Worm (Caenorhabditis elegans) whole organism, L1 larva: ENCODE results near the gene C50F4.9.

Experiments used
- C04F5.9 ChIP-seq: sonication (generic microtip); optimal IDR thresholded peaks from 2 replicates; lab custom pipeline; 2016; ENCODE audit warnings: missing genetic modification characterization, missing compliant biosample characterization
- C34B4.2 ChIP-seq: sonication (generic microtip); optimal IDR thresholded peaks from 2 replicates; lab custom pipeline; 2017; ENCODE audit warnings: mild to moderate bottlenecking, missing genetic modification characterization, missing compliant biosample characterization
- F16B12.6 ChIP-seq: fragments of 150-350 bp; optimal IDR thresholded peaks from 2 replicates; lab custom pipeline; 2014; ENCODE audit warnings: missing biosample characterization, missing genetic modification characterization
- aly-2 ChIP-seq: fragments of 150-350 bp; optimal IDR thresholded peaks from 2 replicates; lab custom pipeline; 2014; ENCODE audit warnings: missing biosample characterization, missing genetic modification characterization
- ama-1 ChIP-seq: fragments of 150-350 bp; optimal IDR thresholded peaks from 2 replicates; lab custom pipeline; 2014
- blmp-1 ChIP-seq: fragments of 150-350 bp; optimal IDR thresholded peaks from 2 replicates; lab custom pipeline; 2014; ENCODE audit warnings: missing biosample characterization, missing genetic modification characterization
- ceh-8 ChIP-seq: fragments of 200-800 bp; sonication (Bioruptor generic); optimal IDR thresholded peaks from 2 replicates; lab custom pipeline; 2018; ENCODE audit warnings: mild to moderate bottlenecking, missing genetic modification characterization, moderate library complexity, missing compliant biosample characterization
- ceh-82 ChIP-seq, 3 experiments: fragments of 150-350 bp in 1 of 3; sonication (generic microtip) in 2 of 3; optimal IDR thresholded peaks; 2 replicates each; lab custom pipeline; 2014 to 2017; ENCODE audit warnings: missing biosample characterization in 3 of 3, missing genetic modification characterization in 3 of 3
- ceh-88 ChIP-seq: fragments of 200-800 bp; sonication (Bioruptor generic); IDR thresholded peaks from 2 replicates; pipeline ENCODE4 v1.3.6; 2022; ENCODE audit warnings: missing genetic modification characterization, missing compliant biosample characterization
- dpl-1 ChIP-seq, 3 experiments: fragments of 150-350 bp in 2 of 3; sonication (generic microtip) in 1 of 3; optimal IDR thresholded peaks; 2 replicates each; lab custom pipeline; 2014 to 2017; ENCODE audit warnings: missing biosample characterization in 3 of 3, missing genetic modification characterization in 3 of 3, missing genetic modification reagents in 3 of 3
- dsc-1 ChIP-seq: sonication (generic microtip); optimal IDR thresholded peaks from 2 replicates; lab custom pipeline; 2016; ENCODE audit warnings: mild to moderate bottlenecking, missing genetic modification characterization, missing compliant biosample characterization
- efl-1 ChIP-seq, 4 experiments: fragments of 150-350 bp; optimal IDR thresholded peaks in 3 of 4; peaks in 1 of 4; 1 replicate in 1 of 4; 2 replicates in 3 of 4; lab custom pipeline; 2014; ENCODE audit warnings: missing biosample characterization in 2 of 4, missing genetic modification characterization in 2 of 4, missing genetic modification reagents in 2 of 4
- egl-13 ChIP-seq: sonication (generic microtip); optimal IDR thresholded peaks from 2 replicates; lab custom pipeline; 2016; ENCODE audit warnings: missing genotype, missing genetic modification reagents, missing genetic modification characterization, missing compliant biosample characterization
- egl-27 ChIP-seq, 2 experiments: fragments of 150-350 bp in 1 of 2; sonication (generic microtip); optimal IDR thresholded peaks; 3 replicates each; lab custom pipeline; 2017 to 2018; ENCODE audit warnings: missing biosample characterization in 2 of 2, missing genetic modification characterization in 2 of 2, missing genetic modification reagents in 2 of 2
- elt-2 ChIP-seq: sonication (generic microtip); optimal IDR thresholded peaks from 2 replicates; lab custom pipeline; 2016; ENCODE audit warnings: missing genetic modification characterization, mild to moderate bottlenecking, inconsistent platforms, missing compliant biosample characterization, missing genetic modification reagents
- fkh-10 ChIP-seq: sonication (generic microtip); optimal IDR thresholded peaks from 2 replicates; lab custom pipeline; 2017; ENCODE audit warnings: missing biosample characterization, missing genetic modification reagents, missing genetic modification characterization
- fkh-4 ChIP-seq: sonication (generic microtip); optimal IDR thresholded peaks from 2 replicates; lab custom pipeline; 2016; ENCODE audit warnings: missing compliant biosample characterization, missing genetic modification characterization, borderline replicate concordance
- fkh-8 ChIP-seq: sonication (generic microtip); optimal IDR thresholded peaks from 2 replicates; lab custom pipeline; 2016; ENCODE audit warnings: mild to moderate bottlenecking, missing genetic modification characterization, missing compliant biosample characterization
- grh-1 ChIP-seq: fragments of 200-800 bp; sonication (Bioruptor generic); IDR thresholded peaks from 2 replicates; pipeline ENCODE4 v1.3.6; 2022; ENCODE audit warnings: missing genetic modification reagents, missing genetic modification characterization, missing compliant biosample characterization
- hlh-4 ChIP-seq: sonication (generic microtip); optimal IDR thresholded peaks from 2 replicates; lab custom pipeline; 2016; ENCODE audit warnings: mild to moderate bottlenecking, missing genetic modification characterization, missing compliant biosample characterization
- hpl-2 ChIP-seq: fragments of 150-350 bp; optimal IDR thresholded peaks from 2 replicates; lab custom pipeline; 2014; ENCODE audit warnings: missing biosample characterization, missing genetic modification reagents, missing genetic modification characterization
- irx-1 ChIP-seq: sonication (generic microtip); optimal IDR thresholded peaks from 2 replicates; lab custom pipeline; 2016; ENCODE audit warnings: missing genetic modification characterization, missing compliant biosample characterization
- jun-1 ChIP-seq: fragments of 150-350 bp; optimal IDR thresholded peaks from 2 replicates; lab custom pipeline; 2014; ENCODE audit warnings: missing biosample characterization, missing genetic modification reagents, missing genetic modification characterization
- lin-13 ChIP-seq: fragments of 150-350 bp; optimal IDR thresholded peaks from 2 replicates; lab custom pipeline; 2014; ENCODE audit warnings: missing biosample characterization, missing genetic modification reagents, missing genetic modification characterization
- lin-14 ChIP-seq: fragments of 200-800 bp; sonication (Bioruptor generic); optimal IDR thresholded peaks from 2 replicates; lab custom pipeline; 2018; ENCODE audit warnings: mild to moderate bottlenecking, missing genetic modification characterization, moderate library complexity, missing compliant biosample characterization
- lsy-2 ChIP-seq, 2 experiments: fragments of 150-350 bp; optimal IDR thresholded peaks; 2 replicates each; lab custom pipeline; 2014; ENCODE audit warnings: missing biosample characterization in 2 of 2, missing genetic modification characterization in 2 of 2
- mdl-1 ChIP-seq, 2 experiments: fragments of 150-350 bp; optimal IDR thresholded peaks; 2 replicates each; lab custom pipeline; 2014 to 2017; ENCODE audit warnings: missing biosample characterization in 2 of 2, missing genetic modification characterization in 2 of 2, inconsistent platforms in 1 of 2
- mef-2 ChIP-seq: fragments of 150-350 bp; optimal IDR thresholded peaks from 2 replicates; lab custom pipeline; 2014; ENCODE audit warnings: missing biosample characterization, missing genetic modification characterization
- mep-1 ChIP-seq: fragments of 150-350 bp; optimal IDR thresholded peaks from 2 replicates; lab custom pipeline; 2014; ENCODE audit warnings: missing biosample characterization, missing genetic modification characterization
- nhr-11 ChIP-seq: fragments of 150-350 bp; optimal IDR thresholded peaks from 2 replicates; lab custom pipeline; 2014; ENCODE audit warnings: missing biosample characterization, missing genetic modification characterization
- nhr-12 ChIP-seq: sonication (generic microtip); optimal IDR thresholded peaks from 2 replicates; lab custom pipeline; 2017; ENCODE audit warnings: missing biosample characterization, missing genetic modification characterization
- nhr-19 ChIP-seq: fragments of 200-800 bp; sonication (Bioruptor generic); conservative IDR thresholded peaks from 2 replicates; pipeline ENCODE4 v1.3.6; 2022; ENCODE audit warnings: missing genetic modification characterization, missing compliant biosample characterization
- nhr-20 ChIP-seq: sonication (generic microtip); optimal IDR thresholded peaks from 2 replicates; lab custom pipeline; 2016; ENCODE audit warnings: mild to moderate bottlenecking, missing genetic modification characterization, missing compliant biosample characterization
- nhr-47 ChIP-seq: sonication (generic microtip); optimal IDR thresholded peaks from 2 replicates; lab custom pipeline; 2016; ENCODE audit warnings: mild to moderate bottlenecking, missing genetic modification characterization, moderate library complexity, missing compliant biosample characterization
- nhr-71 ChIP-seq: sonication (generic microtip); optimal IDR thresholded peaks from 2 replicates; lab custom pipeline; 2016; ENCODE audit warnings: mild to moderate bottlenecking, missing genetic modification characterization, moderate library complexity, missing compliant biosample characterization
- nhr-77 ChIP-seq: fragments of 150-350 bp; optimal IDR thresholded peaks from 2 replicates; lab custom pipeline; 2014; ENCODE audit warnings: missing biosample characterization, missing genetic modification characterization
- nhr-84 ChIP-seq: sonication (generic microtip); optimal IDR thresholded peaks from 2 replicates; lab custom pipeline; 2017; ENCODE audit warnings: missing biosample characterization, missing genetic modification characterization
- nhr-90 ChIP-seq: sonication (generic microtip); optimal IDR thresholded peaks from 2 replicates; lab custom pipeline; 2016; ENCODE audit warnings: mild to moderate bottlenecking, missing genetic modification characterization, missing compliant biosample characterization; ENCODE audit not compliant: poor library complexity
- pax-3 ChIP-seq: fragments of 200-800 bp; sonication (Bioruptor generic); optimal IDR thresholded peaks from 2 replicates; lab custom pipeline; 2018; ENCODE audit warnings: mild to moderate bottlenecking, missing genetic modification characterization, moderate library complexity, missing compliant biosample characterization
- pqm-1 ChIP-seq: sonication (generic microtip); optimal IDR thresholded peaks from 3 replicates; lab custom pipeline; 2017; ENCODE audit warnings: missing biosample characterization, missing genetic modification characterization
- rnt-1 ChIP-seq: sonication (generic microtip); optimal IDR thresholded peaks from 2 replicates; lab custom pipeline; 2016; ENCODE audit warnings: mild to moderate bottlenecking, missing genetic modification characterization, moderate library complexity, missing compliant biosample characterization
- skn-1 ChIP-seq: fragments of 150-350 bp; optimal IDR thresholded peaks from 2 replicates; lab custom pipeline; 2014; ENCODE audit warnings: missing biosample characterization, missing genetic modification characterization
- snpc-4 ChIP-seq: fragments of 150-350 bp; optimal IDR thresholded peaks from 2 replicates; lab custom pipeline; 2014; ENCODE audit warnings: missing biosample characterization, missing genetic modification characterization
- snu-23 ChIP-seq: sonication (generic microtip); optimal IDR thresholded peaks from 2 replicates; lab custom pipeline; 2016; ENCODE audit warnings: missing genetic modification characterization, missing compliant biosample characterization
- swsn-7 ChIP-seq: sonication (generic microtip); optimal IDR thresholded peaks from 2 replicates; lab custom pipeline; 2016; ENCODE audit warnings: missing genetic modification characterization, missing compliant biosample characterization
- tlp-1 ChIP-seq: fragments of 150-350 bp; optimal IDR thresholded peaks from 2 replicates; lab custom pipeline; 2014; ENCODE audit warnings: missing biosample characterization, missing genetic modification characterization
- unc-30 ChIP-seq: sonication (generic microtip); optimal IDR thresholded peaks from 2 replicates; lab custom pipeline; 2017; ENCODE audit warnings: missing biosample characterization, missing genetic modification characterization
- unc-86 ChIP-seq: sonication (generic microtip); optimal IDR thresholded peaks from 2 replicates; lab custom pipeline; 2016; ENCODE audit warnings: missing genetic modification characterization, missing compliant biosample characterization
- xbp-1 ChIP-seq: sonication (generic microtip); optimal IDR thresholded peaks from 2 replicates; lab custom pipeline; 2016; ENCODE audit warnings: missing genetic modification characterization, missing compliant biosample characterization
- zag-1 ChIP-seq: fragments of 150-350 bp; optimal IDR thresholded peaks from 2 replicates; lab custom pipeline; 2014; ENCODE audit warnings: missing biosample characterization, missing genetic modification characterization
- zip-4 ChIP-seq: fragments of 200-800 bp; sonication (Bioruptor generic); optimal IDR thresholded peaks from 2 replicates; lab custom pipeline; 2018; ENCODE audit warnings: mild to moderate bottlenecking, missing genetic modification characterization, moderate library complexity, missing compliant biosample characterization
- ztf-11 ChIP-seq, 2 experiments: sonication (generic microtip); optimal IDR thresholded peaks; 2 replicates each; lab custom pipeline; 2016 to 2017; ENCODE audit warnings: missing genetic modification characterization in 2 of 2, missing biosample characterization in 1 of 2, missing compliant biosample characterization in 1 of 2
- ztf-4 ChIP-seq: fragments of 150-350 bp; optimal IDR thresholded peaks from 2 replicates; lab custom pipeline; 2014; ENCODE audit warnings: missing biosample characterization, missing genetic modification characterization

The C50F4.9 gene

ce11 chrV:9544176-9544632, 20.2 kb upstream of the C50F4.9 start, which contains the start of gene mdf-1:
Gene mdf-1 (minus strand): TSS chrV:9544226.
- TF ChIP-seq mep-1 (tag; lab: Kevin White, UChicago) (peak; percentile 26), zag-1 (tag; lab: Kevin White, UChicago) (no peak), unc-86 (tag; lab: Kevin White, UChicago) (peak; percentile 32), nhr-71 (tag; lab: Kevin White, UChicago) (peak; percentile 80), dsc-1 (tag; lab: Kevin White, UChicago) (peak; percentile 49), swsn-7 (tag; lab: Kevin White, UChicago) (peak; percentile 67), nhr-77 (tag; lab: Kevin White, UChicago) (no peak), snu-23 (GFP tag; lab: Kevin White, UChicago) (peak; percentile 79), lsy-2 (tag; optimal IDR thresholded peaks at IDR 0.05; lab: Kevin White, UChicago) (peak; percentile 59 to 81), fkh-8 (tag; lab: Kevin White, UChicago) (peak; percentile 57), egl-27 (tag; optimal IDR thresholded peaks at IDR 0.05; lab: Kevin White, UChicago) (no peak), ztf-4 (tag; lab: Kevin White, UChicago) (peak; percentile 24), nhr-19 (peak; percentile 49), egl-13 (tag; lab: Kevin White, UChicago) (peak; percentile 50), hpl-2 (GFP tag; lab: Kevin White, UChicago) (no peak), elt-2 (tag; lab: Kevin White, UChicago) (no peak), fkh-4 (no peak), C34B4.2 (tag; lab: Kevin White, UChicago) (no peak), irx-1 (tag; lab: Kevin White, UChicago) (peak; percentile 40), nhr-47 (tag; lab: Kevin White, UChicago) (peak; percentile 75), snpc-4 (tag; lab: Kevin White, UChicago) (peak; percentile 35), ceh-88 (GFP tag; lab: Robert Waterston, UW) (peak; percentile 26; the same call in 1 of the 2 replicates), fkh-10 (GFP tag; lab: Kevin White, UChicago) (no peak), ceh-8 (GFP tag; lab: Kevin White, UChicago) (peak; percentile 34), pax-3 (tag; lab: Kevin White, UChicago) (no peak), zip-4 (GFP tag; lab: Kevin White, UChicago) (no peak), mef-2 (no peak), ztf-11 (tag; optimal IDR thresholded peaks at IDR 0.05; lab: Kevin White, UChicago) (no peak), tlp-1 (tag; lab: Kevin White, UChicago) (no peak), lin-13 (peak; percentile 62), grh-1 (GFP tag; lab: Robert Waterston, UW) (no peak), nhr-90 (peak; percentile 68), ama-1 (peak; percentile 29), jun-1 (no peak), xbp-1 (peak; percentile 60), unc-30 (no peak), pqm-1 (tag; lab: Kevin White, UChicago) (no peak), nhr-12 (tag; lab: Kevin White, UChicago) (no peak), lin-14 (GFP tag; lab: Kevin White, UChicago) (peak; percentile 77), blmp-1 (tag; lab: Kevin White, UChicago) (peak; percentile 62), mdl-1 (tag; optimal IDR thresholded peaks at IDR 0.05; lab: Kevin White, UChicago) (peak in 1 of 2 experiments; percentile 45), nhr-11 (tag; lab: Kevin White, UChicago) (no peak), C04F5.9 (tag; lab: Kevin White, UChicago) (no peak), F16B12.6 (tag; lab: Kevin White, UChicago) (peak; percentile 10), ceh-82 (tag; optimal IDR thresholded peaks at IDR 0.05; lab: Kevin White, UChicago) (peak; percentile 14 to 68 (median 43)), dpl-1 (GFP tag; optimal IDR thresholded peaks at IDR 0.05; lab: Kevin White, UChicago) (peak; percentile 85 to 93 (median 89)), aly-2 (tag; lab: Kevin White, UChicago) (no peak), skn-1 (tag; lab: Kevin White, UChicago) (peak; percentile 67), nhr-84 (tag; lab: Kevin White, UChicago) (no peak), rnt-1 (tag; lab: Kevin White, UChicago) (peak; percentile 61), nhr-20 (peak; percentile 75), efl-1 (optimal IDR thresholded peaks at IDR 0.05; lab: Kevin White, UChicago) (peak; percentile 75 to 92), efl-1 (GFP tag; optimal IDR thresholded peaks at IDR 0.05 in 1 of 2; lab: Kevin White, UChicago) (peak; percentile 91 to 99), hlh-4 (tag; lab: Kevin White, UChicago) (no peak)
